Worm (Caenorhabditis elegans): ENCODE results near the gene btf-1.
A peak's percentile ranks its signal among the peaks of the same experiment; 100 is the strongest.

Gene btf-1

ce11 chrII:13237829-13238404 lies 38.0 kb downstream of the btf-1 start, which contains the start of gene romo-1 (continued):
- TF ChIP-seq madf-8 (GFP tag; conservative IDR thresholded peaks at IDR 0.05): no peak
- peak; percentile 25; the same call in 1 of the 2 replicates for TF ChIP-seq D2030.7 (GFP tag; IDR thresholded peaks at IDR 0.05)
- peak; percentile 32 for TF ChIP-seq F33H1.4 (GFP tag; IDR thresholded peaks at IDR 0.05)
- TF ChIP-seq F39B2.1 (GFP tag; IDR thresholded peaks at IDR 0.05): no peak
- peak; percentile 41 for TF ChIP-seq snpc-3.4 (tag; optimal IDR thresholded peaks at IDR 0.05)
- TF ChIP-seq Y95B8A.8 (GFP tag; IDR thresholded peaks at IDR 0.05): no peak
- no peak for TF ChIP-seq ztf-25 (GFP tag; IDR thresholded peaks at IDR 0.05)
- no peak for TF ChIP-seq egl-18 (GFP tag; IDR thresholded peaks at IDR 0.05)
- 0 out of 2 replicates have a peak, but pooled peaks have one; percentile 27 for TF ChIP-seq rcor-1 (GFP tag; IDR thresholded peaks at IDR 0.05)
- peak; percentile 55 for TF ChIP-seq xnd-1 (tag; optimal IDR thresholded peaks at IDR 0.05)
- peak; percentile 42 for TF ChIP-seq attf-5 (GFP tag; optimal IDR thresholded peaks at IDR 0.05)
- no peak for TF ChIP-seq repo-1 (tag; optimal IDR thresholded peaks at IDR 0.05)
- no peak for TF ChIP-seq nhr-27 (tag; optimal IDR thresholded peaks at IDR 0.05)
- no peak for TF ChIP-seq nhr-80 (tag; optimal IDR thresholded peaks at IDR 0.05)
- peak; percentile 3 for TF ChIP-seq snpc-1.3 (tag; optimal IDR thresholded peaks at IDR 0.05; ENCODE audit: insufficient read depth)
- peak; percentile 39 for TF ChIP-seq him-1 (tag; optimal IDR thresholded peaks at IDR 0.05)
- no peak for TF ChIP-seq ets-4 (GFP tag; optimal IDR thresholded peaks at IDR 0.05)
- no peak for TF ChIP-seq Y79H2A.3 (GFP tag; conservative IDR thresholded peaks at IDR 0.05)
- TF ChIP-seq lin-54 (GFP tag; optimal IDR thresholded peaks at IDR 0.05): peak; percentile 92
- TF ChIP-seq akir-1 (GFP tag; optimal IDR thresholded peaks at IDR 0.05): no peak
- 0 out of 2 replicates have a peak, but pooled peaks have one; percentile 33 for TF ChIP-seq dox-1 (GFP tag; IDR thresholded peaks at IDR 0.05)
- TF ChIP-seq let-607 (tag; optimal IDR thresholded peaks at IDR 0.05): peak in 1 of 2 experiments; percentile 29
- TF ChIP-seq efl-1 (GFP tag; optimal IDR thresholded peaks at IDR 0.05): peak; percentile 63
- TF ChIP-seq Y67H2A.10 (GFP tag; conservative IDR thresholded peaks at IDR 0.05): no peak
- no peak for TF ChIP-seq madf-3 (GFP tag; IDR thresholded peaks at IDR 0.05)
- peak; percentile 42 for TF ChIP-seq F23B12.7 (tag; optimal IDR thresholded peaks at IDR 0.05; ENCODE audit: insufficient read depth)
- no peak for TF ChIP-seq lag-1 (GFP tag; IDR thresholded peaks at IDR 0.05)

- TF ChIP-seq ceh-100 (GFP tag; IDR thresholded peaks at IDR 0.05) (no peak), zfh-2 (GFP tag; conservative IDR thresholded peaks at IDR 0.05) (peak; percentile 64; the same call in 1 of the 2 replicates), tlf-1 (GFP tag; optimal IDR thresholded peaks at IDR 0.05) (no peak)
Observed at ce11 chrII:13239593-13239992, 39.6 kb downstream of the btf-1 start.

ce11 chrII:13243021-13243420 lies 43.1 kb downstream of the btf-1 start, which contains the start of gene F15D4.4:
F15D4.4 (minus strand) TSS chrII:13243121.
- TF ChIP-seq K11D2.4 (GFP tag; IDR thresholded peaks at IDR 0.05) (no peak), attf-5 (GFP tag; optimal IDR thresholded peaks at IDR 0.05) (no peak), zfh-2 (GFP tag; conservative IDR thresholded peaks at IDR 0.05) (no peak), dpff-1 (tag; optimal IDR thresholded peaks at IDR 0.05) (no peak), egl-44 (GFP tag; IDR thresholded peaks at IDR 0.05) (no peak), dpl-1 (GFP tag; optimal IDR thresholded peaks at IDR 0.05) (no peak), ztf-22 (GFP tag; optimal IDR thresholded peaks at IDR 0.05) (no peak)
